Fruit fly (Drosophila melanogaster) whole organism, embryonic: ENCODE results near the gene CtsF.

Experiments used
- CG1024 ChIP-seq: fragments of 200-800 bp; sonication (Bioruptor generic); IDR thresholded peaks from 2 replicates; pipeline ENCODE4 v1.3.6; 2022; ENCODE audit warnings: missing biosample characterization, missing genetic modification characterization
- CG11456 ChIP-seq: fragments of 200-800 bp; sonication (Bioruptor generic); IDR thresholded peaks from 3 replicates; pipeline ENCODE4 v1.3.6; 2022; ENCODE audit warnings: missing biosample characterization, missing genetic modification characterization
- CG12769 ChIP-seq: fragments of 200-800 bp; sonication (Bioruptor generic); optimal IDR thresholded peaks from 2 replicates; lab custom pipeline; 2019; ENCODE audit warnings: missing biosample characterization, mild to moderate bottlenecking, missing genetic modification characterization, moderate library complexity
- CG14965 ChIP-seq: fragments of 200-800 bp; sonication (Bioruptor generic); optimal IDR thresholded peaks from 2 replicates; lab custom pipeline; 2016; ENCODE audit warnings: missing biosample characterization, missing genetic modification characterization, borderline replicate concordance
- CG17328 ChIP-seq: fragments of 200-800 bp; sonication (Bioruptor generic); IDR thresholded peaks from 2 replicates; pipeline ENCODE4 v1.3.6; 2022; ENCODE audit warnings: missing biosample characterization, missing genetic modification characterization
- CG1792 ChIP-seq: fragments of 200-800 bp; sonication (Bioruptor generic); optimal IDR thresholded peaks from 2 replicates; lab custom pipeline; 2016; ENCODE audit warnings: missing biosample characterization, missing genetic modification characterization
- CG2199 ChIP-seq: fragments of 200-800 bp; sonication (Bioruptor generic); IDR thresholded peaks from 3 replicates; pipeline ENCODE4 v1.3.6; 2022; ENCODE audit warnings: missing biosample characterization, missing genetic modification characterization
- CG2712 ChIP-seq: fragments of 200-800 bp; optimal IDR thresholded peaks from 3 replicates; lab custom pipeline; 2019; ENCODE audit warnings: missing biosample characterization, mild to moderate bottlenecking, missing genetic modification characterization, moderate library complexity
- CG4404 ChIP-seq: fragments of 200-800 bp; sonication (Bioruptor generic); IDR thresholded peaks from 2 replicates; pipeline ENCODE4 v1.3.6; 2022; ENCODE audit warnings: missing biosample characterization, missing genetic modification characterization
- CG7745 ChIP-seq: fragments of 200-800 bp; sonication (Bioruptor generic); optimal IDR thresholded peaks from 2 replicates; lab custom pipeline; 2018; ENCODE audit warnings: missing biosample characterization, mild to moderate bottlenecking, missing genetic modification characterization, moderate library complexity
- CHES-1-like ChIP-seq: fragments of 200-800 bp; sonication (Bioruptor generic); optimal IDR thresholded peaks from 2 replicates; lab custom pipeline; 2016; ENCODE audit warnings: missing biosample characterization, missing genetic modification characterization
- Ets65A ChIP-seq: fragments of 200-800 bp; sonication (Bioruptor generic); peaks from one replicate; lab custom pipeline; 2016; ENCODE audit warnings: missing biosample characterization, missing genetic modification characterization
- Gsc ChIP-seq: fragments of 200-800 bp; sonication (Bioruptor generic); IDR thresholded peaks from 2 replicates; pipeline ENCODE4 v1.3.6; 2022; ENCODE audit warnings: missing biosample characterization, missing genetic modification characterization
- Hr39 ChIP-seq: fragments of >200 bp; optimal IDR thresholded peaks from 2 replicates; lab custom pipeline; 2017
- Jarid2 ChIP-seq: fragments of 200-800 bp; sonication (Bioruptor generic); optimal IDR thresholded peaks from 3 replicates; lab custom pipeline; 2017; ENCODE audit warnings: mild to moderate bottlenecking, missing biosample characterization, missing genetic modification reagents, missing genetic modification characterization
- Kr ChIP-seq: fragments of 200-800 bp; sonication (Bioruptor generic); optimal IDR thresholded peaks from 2 replicates; lab custom pipeline; 2017; ENCODE audit warnings: missing biosample characterization, mild to moderate bottlenecking, missing genetic modification characterization
- Nf-YB ChIP-seq: fragments of 200-800 bp; sonication (Bioruptor generic); optimal IDR thresholded peaks from 3 replicates; lab custom pipeline; 2019; ENCODE audit warnings: missing biosample characterization, mild to moderate bottlenecking, missing genetic modification characterization, moderate library complexity
- Rx ChIP-seq: fragments of 200-800 bp; sonication (Bioruptor generic); IDR thresholded peaks from 2 replicates; pipeline ENCODE4 v1.3.6; 2022; ENCODE audit warnings: missing biosample characterization, missing genetic modification characterization
- TFAM ChIP-seq: fragments of 200-800 bp; sonication (Bioruptor generic); optimal IDR thresholded peaks from 2 replicates; lab custom pipeline; 2017; ENCODE audit warnings: missing biosample characterization, missing genetic modification characterization, inconsistent platforms
- Xbp1 ChIP-seq: fragments of 200-800 bp; sonication (Bioruptor generic); optimal IDR thresholded peaks from 3 replicates; lab custom pipeline; 2016; ENCODE audit warnings: missing biosample characterization, mild to moderate bottlenecking, missing genetic modification characterization
- caup ChIP-seq: fragments of 200-800 bp; sonication (Bioruptor generic); optimal IDR thresholded peaks from 3 replicates; lab custom pipeline; 2017; ENCODE audit warnings: missing biosample characterization, mild to moderate bottlenecking, missing genetic modification characterization, moderate library complexity; ENCODE audit not compliant: severe bottlenecking
- chinmo ChIP-seq: fragments of 200-800 bp; sonication (Bioruptor generic); IDR thresholded peaks from 4 replicates; pipeline ENCODE4 v1.3.6; 2022; ENCODE audit warnings: missing biosample characterization, missing genetic modification characterization; ENCODE audit not compliant: partially characterized antibody
- crol ChIP-seq: fragments of 200-800 bp; sonication (Bioruptor generic); IDR thresholded peaks from 2 replicates; pipeline ENCODE4 v1.3.6; 2022; ENCODE audit warnings: missing biosample characterization, missing genetic modification characterization
- cwo ChIP-seq: fragments of 200-800 bp; sonication (Bioruptor generic); optimal IDR thresholded peaks from 3 replicates; lab custom pipeline; 2017; ENCODE audit warnings: missing biosample characterization, missing genetic modification characterization, mild to moderate bottlenecking, moderate library complexity, missing genetic modification reagents
- disco-r ChIP-seq: fragments of 200-800 bp; sonication (Bioruptor generic); optimal IDR thresholded peaks from 2 replicates; lab custom pipeline; 2016; ENCODE audit warnings: missing biosample characterization, missing genetic modification characterization
- ind ChIP-seq: fragments of 200-800 bp; sonication (Bioruptor generic); optimal IDR thresholded peaks from 3 replicates; lab custom pipeline; 2016; ENCODE audit warnings: missing biosample characterization, missing genetic modification characterization
- luna ChIP-seq: fragments of 200-800 bp; sonication (Bioruptor generic); optimal IDR thresholded peaks from 2 replicates; lab custom pipeline; 2016; ENCODE audit warnings: missing biosample characterization, missing genetic modification characterization
- maf-S ChIP-seq: fragments of 200-800 bp; sonication (Bioruptor generic); optimal IDR thresholded peaks from 2 replicates; lab custom pipeline; 2016; ENCODE audit warnings: missing biosample characterization, missing genetic modification characterization
- nom ChIP-seq: fragments of 200-800 bp; sonication (Bioruptor generic); optimal IDR thresholded peaks from 2 replicates; lab custom pipeline; 2017; ENCODE audit warnings: missing biosample characterization, missing genetic modification characterization, mild to moderate bottlenecking, moderate library complexity, missing genetic modification reagents
- onecut ChIP-seq: fragments of 200-800 bp; sonication (Bioruptor generic); IDR thresholded peaks from 2 replicates; pipeline ENCODE4 v1.3.6; 2022; ENCODE audit warnings: missing biosample characterization, missing genetic modification characterization
- pzg ChIP-seq: fragments of 200-800 bp; sonication (Bioruptor generic); optimal IDR thresholded peaks from 3 replicates; lab custom pipeline; 2018; ENCODE audit warnings: missing biosample characterization, mild to moderate bottlenecking, missing genetic modification characterization, moderate library complexity
- sens ChIP-seq: fragments of 200-800 bp; sonication (Bioruptor generic); peaks from one replicate; lab custom pipeline; 2016; ENCODE audit warnings: missing biosample characterization, missing genetic modification characterization
- seq ChIP-seq: fragments of 200-800 bp; sonication (Bioruptor generic); IDR thresholded peaks from 2 replicates; pipeline ENCODE4 v1.3.6; 2022; ENCODE audit warnings: missing biosample characterization, missing genetic modification characterization
- so ChIP-seq: fragments of 200-800 bp; sonication (Bioruptor generic); IDR thresholded peaks from 3 replicates; pipeline ENCODE4 v1.3.6; 2022; ENCODE audit warnings: missing biosample characterization, missing genetic modification characterization
- zfh1 ChIP-seq: fragments of 200-800 bp; sonication (Bioruptor generic); IDR thresholded peaks from 3 replicates; pipeline ENCODE4 v1.3.6; 2022; ENCODE audit warnings: missing biosample characterization, missing genetic modification characterization

The CtsF gene

dm6 chr3R:5215334-5216307, 35.9 kb downstream of the CtsF start (continued):
- peak; percentile 99 for TF ChIP-seq CG1792 (GFP tag; lab: Kevin White, UChicago)
- TF ChIP-seq Rx (GFP tag; lab: Robert Waterston, UW) = peak; percentile 93
- peak; percentile 98 for TF ChIP-seq CG7745 (tag; lab: Kevin White, UChicago)
- peak; percentile 98 for TF ChIP-seq CG1024
- TF ChIP-seq Hr39 (lab: Kevin White, UChicago) = no peak

dm6 chr3R:5214162-5214916, 37.2 kb downstream of the CtsF start:
- TF ChIP-seq so (GFP tag; lab: Robert Waterston, UW) (0 out of 3 replicates have a peak, but pooled peaks have one; percentile 29), sens (GFP tag; lab: Kevin White, UChicago) (peak; percentile 59), luna (GFP tag; lab: Kevin White, UChicago) (no peak), crol (GFP tag; lab: Robert Waterston, UW) (0 out of 2 replicates have a peak, but pooled peaks have one; percentile 37), CHES-1-like (GFP tag; lab: Kevin White, UChicago) (no peak), caup (no peak), Xbp1 (no peak), TFAM (GFP tag; lab: Kevin White, UChicago) (no peak), seq (peak; percentile 36; the same call in 1 of the 2 replicates), CG14965 (GFP tag; lab: Kevin White, UChicago) (no peak), Kr (GFP tag; lab: Kevin White, UChicago) (no peak), CG2199 (0 out of 3 replicates have a peak, but pooled peaks have one; percentile 19), ind (no peak), zfh1 (GFP tag; lab: Robert Waterston, UW) (0 out of 3 replicates have a peak, but pooled peaks have one; percentile 29), Jarid2 (GFP tag; lab: Kevin White, UChicago) (no peak), CG11456 (GFP tag; lab: Robert Waterston, UW) (0 out of 3 replicates have a peak, but pooled peaks have one; percentile 28), Gsc (GFP tag; lab: Robert Waterston, UW) (no peak), Nf-YB (GFP tag; lab: Kevin White, UChicago) (no peak), maf-S (GFP tag; lab: Kevin White, UChicago) (no peak), pzg (no peak)
- TF ChIP-seq, all 482 proteins: peak for 7

dm6 chr3R:5213309-5213708, 38.2 kb downstream of the CtsF start:
- TF ChIP-seq CG4404 (GFP tag; lab: Robert Waterston, UW) = no peak
- TF ChIP-seq chinmo (GFP tag; lab: Robert Waterston, UW) = peak; percentile 81; the same call in 2 of the 4 replicates
- TF ChIP-seq disco-r (GFP tag; lab: Kevin White, UChicago) = no peak
- peak; percentile 58 for TF ChIP-seq nom (GFP tag; lab: Kevin White, UChicago)
- peak; percentile 37 for TF ChIP-seq cwo (GFP tag; lab: Kevin White, UChicago)
- TF ChIP-seq CG2712 (tag; lab: Kevin White, UChicago) = no peak
- peak; percentile 38 for TF ChIP-seq CG12769 (tag; lab: Kevin White, UChicago)
- TF ChIP-seq onecut = peak; percentile 67
- peak; percentile 62 for TF ChIP-seq Ets65A (GFP tag; lab: Kevin White, UChicago)
- 0 out of 2 replicates have a peak, but pooled peaks have one; percentile 34 for TF ChIP-seq CG17328 (GFP tag; lab: Robert Waterston, UW)
